Fruit fly (Drosophila melanogaster): ENCODE measurements around the gene CG11470.

CG11470 gene

DNA sequence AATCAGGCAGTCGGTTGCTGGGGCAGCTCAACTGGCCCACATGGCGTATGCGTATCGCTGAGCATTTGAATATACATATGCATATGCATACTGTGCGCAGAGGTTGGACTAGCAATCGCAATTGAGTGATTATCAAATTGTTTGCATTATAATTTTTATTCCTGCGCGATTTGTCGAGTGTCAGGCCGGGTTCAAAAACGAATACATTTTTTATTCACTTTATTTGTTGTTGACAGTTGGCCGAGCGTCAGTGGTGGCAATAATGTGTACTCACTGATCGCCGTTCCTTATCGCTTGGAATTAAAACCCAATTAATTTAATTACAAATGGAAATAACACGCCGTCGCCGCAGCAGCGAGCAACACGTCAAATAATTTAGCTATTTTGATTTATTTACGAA, 23.8 kb downstream of the CG11470 start:
- TF ChIP-seq Rel (GFP tag; optimal IDR thresholded peaks at IDR 0.05) (no peak), Rel (tag; optimal IDR thresholded peaks at IDR 0.05) (peak; percentile 23), OdsH (GFP tag; optimal IDR thresholded peaks at IDR 0.05) (no peak)

DNA sequence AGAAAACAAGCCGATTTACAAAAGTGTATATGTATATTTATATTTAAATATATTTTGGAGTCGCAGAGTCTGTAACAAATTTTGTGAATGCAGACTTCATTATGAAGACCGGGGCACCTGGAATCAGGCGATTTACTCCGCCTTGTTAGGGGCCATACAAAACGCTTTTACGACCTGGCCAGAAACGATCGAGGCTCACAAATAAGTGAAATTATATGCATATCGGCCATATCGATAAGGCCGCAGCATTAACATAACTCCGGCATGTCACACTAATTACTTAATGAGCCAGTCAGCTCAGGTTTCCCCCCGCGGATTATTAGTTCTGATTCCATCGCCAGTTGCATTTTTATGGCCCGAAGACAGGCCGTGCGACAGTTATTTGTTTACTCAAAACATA, 27.0 kb downstream of the CG11470 start:
- TF ChIP-seq Abd-B (GFP tag; optimal IDR thresholded peaks at IDR 0.05): no peak
- no peak for TF ChIP-seq Rel (GFP tag; optimal IDR thresholded peaks at IDR 0.05)
- TF ChIP-seq Rel (tag; optimal IDR thresholded peaks at IDR 0.05): no peak
- TF ChIP-seq dsf (GFP tag; optimal IDR thresholded peaks at IDR 0.05; ENCODE audit: borderline replicate concordance): no peak
- TF ChIP-seq Sp1 (GFP tag; optimal IDR thresholded peaks at IDR 0.05): no peak
- TF ChIP-seq Dfd (GFP tag; optimal IDR thresholded peaks at IDR 0.05): no peak

DNA sequence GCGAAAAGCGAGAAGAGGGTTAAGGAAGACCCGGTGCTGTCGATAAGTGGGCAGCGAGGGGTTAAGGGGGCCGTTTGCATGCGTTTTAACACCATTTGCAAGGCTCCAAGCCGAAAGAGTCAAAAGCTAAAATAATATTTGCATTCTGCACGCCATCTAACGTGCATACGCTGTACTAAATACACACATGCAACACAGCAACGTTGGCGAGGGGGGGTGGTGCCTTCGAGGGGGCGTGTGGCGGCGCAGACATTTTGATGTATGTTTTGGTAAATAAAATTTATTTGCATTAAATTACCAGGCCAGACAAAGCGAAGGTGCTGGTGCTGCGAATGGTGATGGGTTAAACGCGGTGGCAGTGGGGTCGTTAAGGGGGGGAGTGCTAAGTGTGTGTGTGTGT, 29.1 kb downstream of the CG11470 start:
- no peak for TF ChIP-seq fru (GFP tag; optimal IDR thresholded peaks at IDR 0.05)
- TF ChIP-seq Myc (optimal IDR thresholded peaks at IDR 0.05): no peak
- no peak for TF ChIP-seq dmrt93B (GFP tag; optimal IDR thresholded peaks at IDR 0.05)
- TF ChIP-seq Abd-B (GFP tag; optimal IDR thresholded peaks at IDR 0.05): no peak
- no peak for TF ChIP-seq GATAd (GFP tag; optimal IDR thresholded peaks at IDR 0.05)
- peak; percentile 83 for TF ChIP-seq Dfd (GFP tag; optimal IDR thresholded peaks at IDR 0.05)
- TF ChIP-seq foxo (GFP tag; optimal IDR thresholded peaks at IDR 0.05): no peak
- TF ChIP-seq h (GFP tag; optimal IDR thresholded peaks at IDR 0.05): no peak

DNA sequence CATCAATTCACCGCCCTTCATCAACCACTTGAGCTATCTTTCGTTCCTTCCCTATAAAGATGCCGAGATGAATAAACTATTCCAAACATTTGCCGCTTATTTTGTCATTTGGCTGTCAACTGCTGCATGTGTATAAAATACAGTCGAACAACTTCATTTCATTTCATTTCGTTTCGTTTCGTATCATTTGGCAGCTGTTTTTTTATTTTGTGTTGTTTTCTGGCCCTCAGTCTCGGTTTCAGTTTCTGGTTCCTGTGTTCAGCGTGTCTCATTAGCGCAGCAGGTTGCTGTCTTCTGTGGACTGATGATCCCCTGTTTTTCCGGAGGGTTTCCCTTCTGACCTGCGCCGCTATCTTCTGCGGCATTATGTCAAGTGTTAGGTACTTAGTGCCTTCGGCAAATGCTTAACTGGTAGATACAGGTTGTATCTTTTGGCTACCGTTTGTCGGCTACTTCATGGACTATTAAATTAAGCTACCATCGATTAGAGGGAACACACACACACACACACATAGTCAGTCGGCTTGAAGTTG, 30.1 kb downstream of the CG11470 start:
- TF ChIP-seq Dif (GFP tag; optimal IDR thresholded peaks at IDR 0.05; ENCODE audit: partially characterized antibody): no peak
- no peak for TF ChIP-seq ey (GFP tag; optimal IDR thresholded peaks at IDR 0.05)
- TF ChIP-seq woc (GFP tag; optimal IDR thresholded peaks at IDR 0.05): no peak
- TF ChIP-seq lola (GFP tag; optimal IDR thresholded peaks at IDR 0.05): no peak
- no peak for TF ChIP-seq Hr78 (GFP tag; optimal IDR thresholded peaks at IDR 0.05)
- no peak for TF ChIP-seq rgr (GFP tag; optimal IDR thresholded peaks at IDR 0.05)
- TF ChIP-seq Sp1 (GFP tag; optimal IDR thresholded peaks at IDR 0.05): no peak
- no peak for TF ChIP-seq sv (GFP tag; optimal IDR thresholded peaks at IDR 0.05)
- no peak for TF ChIP-seq N (GFP tag; optimal IDR thresholded peaks at IDR 0.05)
- no peak for TF ChIP-seq psq (GFP tag; optimal IDR thresholded peaks at IDR 0.05)
- TF ChIP-seq Vsx2 (GFP tag; optimal IDR thresholded peaks at IDR 0.05; ENCODE audit: partially characterized antibody): no peak

DNA sequence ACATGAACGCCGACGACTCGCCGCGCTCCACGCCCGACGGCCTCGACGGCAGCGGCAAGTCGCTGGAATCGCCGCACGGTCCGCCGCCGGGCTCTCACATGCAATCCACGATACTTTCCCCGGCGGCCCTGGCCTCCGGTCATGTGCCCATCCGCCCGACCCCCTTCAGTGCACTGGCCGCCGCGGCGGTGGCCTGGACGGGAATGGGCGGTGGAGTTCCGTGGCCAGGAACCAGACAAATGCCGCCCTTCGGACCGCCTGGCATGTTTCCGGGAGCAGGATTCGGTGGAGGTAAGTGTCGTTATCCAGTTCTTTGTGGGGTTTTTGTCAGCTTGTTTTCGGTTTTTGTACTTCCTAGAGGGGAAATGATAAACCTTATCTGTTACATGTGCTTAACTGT, 32.0 kb downstream of the CG11470 start:
- TF ChIP-seq psq (GFP tag; optimal IDR thresholded peaks at IDR 0.05) (no peak), CG9705 (GFP tag; optimal IDR thresholded peaks at IDR 0.05) (no peak), Dfd (GFP tag; optimal IDR thresholded peaks at IDR 0.05) (peak; percentile 74)

DNA sequence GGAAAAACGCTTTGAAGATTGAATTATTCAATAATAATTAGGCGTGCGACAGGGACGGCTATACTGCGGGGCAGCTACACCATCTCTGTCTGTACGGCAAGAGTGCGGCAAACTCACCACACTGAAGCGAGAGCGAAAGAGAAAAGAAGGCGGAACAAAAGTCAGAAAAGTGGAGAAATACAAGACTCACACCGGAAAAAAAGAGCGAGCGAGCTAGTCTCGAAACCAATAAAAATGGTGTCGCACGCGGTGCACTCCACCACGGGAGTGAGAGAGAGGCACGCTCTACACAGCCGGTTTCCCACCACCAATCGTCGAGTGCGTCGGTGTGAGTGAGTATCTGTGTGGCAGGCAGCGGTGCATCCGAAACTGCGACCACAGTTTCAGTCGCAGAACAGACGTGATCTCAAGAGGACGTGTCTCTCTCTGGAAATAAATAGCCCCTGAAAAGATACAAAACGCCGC, 33.5 kb downstream of the CG11470 start, which contains the start of gene Dr:
Gene Dr (plus strand): TSS at position 384 of the 465 bp plus-strand sequence.
- peak; percentile 21 for TF ChIP-seq brk (GFP tag; optimal IDR thresholded peaks at IDR 0.05)
- TF ChIP-seq rgr (GFP tag; optimal IDR thresholded peaks at IDR 0.05): peak; percentile 13
- TF ChIP-seq Vsx2 (GFP tag; optimal IDR thresholded peaks at IDR 0.05; ENCODE audit: partially characterized antibody): peak; percentile 64
- TF ChIP-seq h (GFP tag; optimal IDR thresholded peaks at IDR 0.05): peak; percentile 28
- TF ChIP-seq dmrt93B (GFP tag; optimal IDR thresholded peaks at IDR 0.05): no peak
- peak in 1 of 2 experiments; percentile 12 for TF ChIP-seq foxo (GFP tag; optimal IDR thresholded peaks at IDR 0.05)
- TF ChIP-seq lola (GFP tag; optimal IDR thresholded peaks at IDR 0.05): no peak
- TF ChIP-seq N (GFP tag; optimal IDR thresholded peaks at IDR 0.05): peak; percentile 11
- TF ChIP-seq fru (GFP tag; optimal IDR thresholded peaks at IDR 0.05): no peak
- TF ChIP-seq sage (GFP tag; optimal IDR thresholded peaks at IDR 0.05): no peak
- peak; percentile 21 for TF ChIP-seq OdsH (GFP tag; optimal IDR thresholded peaks at IDR 0.05)
- peak; percentile 34 for TF ChIP-seq psq (GFP tag; optimal IDR thresholded peaks at IDR 0.05)
- TF ChIP-seq dl (GFP tag; optimal IDR thresholded peaks at IDR 0.05; ENCODE audit: insufficient read depth in 1 of 2, partially characterized antibody in 2 of 2): peak; percentile 52 to 61
- peak; percentile 35 for TF ChIP-seq Myc (optimal IDR thresholded peaks at IDR 0.05)
- peak; percentile 24 for TF ChIP-seq Dif (GFP tag; optimal IDR thresholded peaks at IDR 0.05; ENCODE audit: partially characterized antibody)
- no peak for TF ChIP-seq Rel (GFP tag; optimal IDR thresholded peaks at IDR 0.05)
- TF ChIP-seq Rel (tag; optimal IDR thresholded peaks at IDR 0.05): peak; percentile 14
- peak; percentile 68 for TF ChIP-seq Hr83 (GFP tag; optimal IDR thresholded peaks at IDR 0.05; ENCODE audit: poor library complexity, severe bottlenecking)

Data from whole organism, wandering third instar larva.